Worm (Caenorhabditis elegans) whole organism, L1 larva: ENCODE results near the gene lgc-56.

Source experiments
- C04F5.9 ChIP-seq: sonication (generic microtip); optimal IDR thresholded peaks from 2 replicates; lab custom pipeline; 2016; ENCODE audit warnings: missing genetic modification characterization, missing compliant biosample characterization
- blmp-1 ChIP-seq: fragments of 150-350 bp; optimal IDR thresholded peaks from 2 replicates; lab custom pipeline; 2014; ENCODE audit warnings: missing biosample characterization, missing genetic modification characterization
- ceh-8 ChIP-seq: fragments of 200-800 bp; sonication (Bioruptor generic); optimal IDR thresholded peaks from 2 replicates; lab custom pipeline; 2018; ENCODE audit warnings: mild to moderate bottlenecking, missing genetic modification characterization, moderate library complexity, missing compliant biosample characterization
- ceh-88 ChIP-seq: fragments of 200-800 bp; sonication (Bioruptor generic); IDR thresholded peaks from 2 replicates; pipeline ENCODE4 v1.3.6; 2022; ENCODE audit warnings: missing genetic modification characterization, missing compliant biosample characterization
- ces-1 ChIP-seq: fragments of 150-350 bp; optimal IDR thresholded peaks from 2 replicates; lab custom pipeline; 2014; ENCODE audit warnings: missing biosample characterization, missing genetic modification reagents, missing genetic modification characterization
- dsc-1 ChIP-seq: sonication (generic microtip); optimal IDR thresholded peaks from 2 replicates; lab custom pipeline; 2016; ENCODE audit warnings: mild to moderate bottlenecking, missing genetic modification characterization, missing compliant biosample characterization
- efl-1 ChIP-seq, 4 experiments: fragments of 150-350 bp; optimal IDR thresholded peaks in 3 of 4; peaks in 1 of 4; 1 replicate in 1 of 4; 2 replicates in 3 of 4; lab custom pipeline; 2014; ENCODE audit warnings: missing biosample characterization in 2 of 4, missing genetic modification characterization in 2 of 4, missing genetic modification reagents in 2 of 4
- efl-3 ChIP-seq: fragments of 200-800 bp; sonication (Bioruptor generic); optimal IDR thresholded peaks from 2 replicates; lab custom pipeline; 2018; ENCODE audit warnings: mild to moderate bottlenecking, missing genetic modification characterization, missing compliant biosample characterization
- egl-27 ChIP-seq, 2 experiments: fragments of 150-350 bp in 1 of 2; sonication (generic microtip); optimal IDR thresholded peaks; 3 replicates each; lab custom pipeline; 2017 to 2018; ENCODE audit warnings: missing biosample characterization in 2 of 2, missing genetic modification characterization in 2 of 2, missing genetic modification reagents in 2 of 2
- elt-2 ChIP-seq: sonication (generic microtip); optimal IDR thresholded peaks from 2 replicates; lab custom pipeline; 2016; ENCODE audit warnings: missing genetic modification characterization, mild to moderate bottlenecking, inconsistent platforms, missing compliant biosample characterization, missing genetic modification reagents
- fkh-10 ChIP-seq: sonication (generic microtip); optimal IDR thresholded peaks from 2 replicates; lab custom pipeline; 2017; ENCODE audit warnings: missing biosample characterization, missing genetic modification reagents, missing genetic modification characterization
- fkh-4 ChIP-seq: sonication (generic microtip); optimal IDR thresholded peaks from 2 replicates; lab custom pipeline; 2016; ENCODE audit warnings: missing compliant biosample characterization, missing genetic modification characterization, borderline replicate concordance
- fkh-8 ChIP-seq: sonication (generic microtip); optimal IDR thresholded peaks from 2 replicates; lab custom pipeline; 2016; ENCODE audit warnings: mild to moderate bottlenecking, missing genetic modification characterization, missing compliant biosample characterization
- grh-1 ChIP-seq: fragments of 200-800 bp; sonication (Bioruptor generic); IDR thresholded peaks from 2 replicates; pipeline ENCODE4 v1.3.6; 2022; ENCODE audit warnings: missing genetic modification reagents, missing genetic modification characterization, missing compliant biosample characterization
- hlh-17 ChIP-seq: fragments of 200-800 bp; sonication (Bioruptor generic); optimal IDR thresholded peaks from 2 replicates; lab custom pipeline; 2018; ENCODE audit warnings: missing genetic modification characterization, mild to moderate bottlenecking, missing compliant biosample characterization, moderate library complexity, borderline replicate concordance
- hlh-4 ChIP-seq: sonication (generic microtip); optimal IDR thresholded peaks from 2 replicates; lab custom pipeline; 2016; ENCODE audit warnings: mild to moderate bottlenecking, missing genetic modification characterization, missing compliant biosample characterization
- hpl-2 ChIP-seq: fragments of 150-350 bp; optimal IDR thresholded peaks from 2 replicates; lab custom pipeline; 2014; ENCODE audit warnings: missing biosample characterization, missing genetic modification reagents, missing genetic modification characterization
- jun-1 ChIP-seq: fragments of 150-350 bp; optimal IDR thresholded peaks from 2 replicates; lab custom pipeline; 2014; ENCODE audit warnings: missing biosample characterization, missing genetic modification reagents, missing genetic modification characterization
- lin-13 ChIP-seq: fragments of 150-350 bp; optimal IDR thresholded peaks from 2 replicates; lab custom pipeline; 2014; ENCODE audit warnings: missing biosample characterization, missing genetic modification reagents, missing genetic modification characterization
- lin-14 ChIP-seq: fragments of 200-800 bp; sonication (Bioruptor generic); optimal IDR thresholded peaks from 2 replicates; lab custom pipeline; 2018; ENCODE audit warnings: mild to moderate bottlenecking, missing genetic modification characterization, moderate library complexity, missing compliant biosample characterization
- lin-35 ChIP-seq, 2 experiments: fragments of 150-350 bp; optimal IDR thresholded peaks; 2 replicates each; lab custom pipeline; 2014; ENCODE audit warnings: missing biosample characterization in 2 of 2, missing genetic modification characterization in 2 of 2, missing genetic modification reagents in 2 of 2
- lin-39 ChIP-seq: fragments of 150-350 bp; optimal IDR thresholded peaks from 2 replicates; lab custom pipeline; 2014; ENCODE audit warnings: missing biosample characterization, missing genetic modification reagents, missing genetic modification characterization
- lsy-2 ChIP-seq, 2 experiments: fragments of 150-350 bp; optimal IDR thresholded peaks; 2 replicates each; lab custom pipeline; 2014; ENCODE audit warnings: missing biosample characterization in 2 of 2, missing genetic modification characterization in 2 of 2
- mab-9 ChIP-seq: fragments of 200-800 bp; sonication (Bioruptor generic); IDR thresholded peaks from 2 replicates; pipeline ENCODE4 v1.3.6; 2022; ENCODE audit warnings: missing genetic modification reagents, missing genetic modification characterization, missing compliant biosample characterization
- mef-2 ChIP-seq: fragments of 150-350 bp; optimal IDR thresholded peaks from 2 replicates; lab custom pipeline; 2014; ENCODE audit warnings: missing biosample characterization, missing genetic modification characterization
- nhr-12 ChIP-seq: sonication (generic microtip); optimal IDR thresholded peaks from 2 replicates; lab custom pipeline; 2017; ENCODE audit warnings: missing biosample characterization, missing genetic modification characterization
- nhr-19 ChIP-seq: fragments of 200-800 bp; sonication (Bioruptor generic); conservative IDR thresholded peaks from 2 replicates; pipeline ENCODE4 v1.3.6; 2022; ENCODE audit warnings: missing genetic modification characterization, missing compliant biosample characterization
- nhr-237 ChIP-seq: fragments of 150-350 bp; optimal IDR thresholded peaks from 2 replicates; lab custom pipeline; 2014; ENCODE audit warnings: missing biosample characterization, missing genetic modification characterization
- nhr-28 ChIP-seq: fragments of 150-350 bp; optimal IDR thresholded peaks from 2 replicates; lab custom pipeline; 2014; ENCODE audit warnings: missing biosample characterization, missing genetic modification characterization
- nhr-71 ChIP-seq: sonication (generic microtip); optimal IDR thresholded peaks from 2 replicates; lab custom pipeline; 2016; ENCODE audit warnings: mild to moderate bottlenecking, missing genetic modification characterization, moderate library complexity, missing compliant biosample characterization
- nhr-77 ChIP-seq: fragments of 150-350 bp; optimal IDR thresholded peaks from 2 replicates; lab custom pipeline; 2014; ENCODE audit warnings: missing biosample characterization, missing genetic modification characterization
- nhr-85 ChIP-seq: sonication (generic microtip); peaks from one replicate; lab custom pipeline; 2016; ENCODE audit warnings: missing genetic modification characterization, inconsistent platforms, missing compliant biosample characterization
- nhr-90 ChIP-seq: sonication (generic microtip); optimal IDR thresholded peaks from 2 replicates; lab custom pipeline; 2016; ENCODE audit warnings: mild to moderate bottlenecking, missing genetic modification characterization, missing compliant biosample characterization; ENCODE audit not compliant: poor library complexity
- pag-3 ChIP-seq: sonication (generic microtip); optimal IDR thresholded peaks from 2 replicates; lab custom pipeline; 2017; ENCODE audit warnings: missing genetic modification characterization, mild to moderate bottlenecking, missing compliant biosample characterization, antibody characterized with exemption, borderline replicate concordance; ENCODE audit not compliant: insufficient read depth
- pax-3 ChIP-seq: fragments of 200-800 bp; sonication (Bioruptor generic); optimal IDR thresholded peaks from 2 replicates; lab custom pipeline; 2018; ENCODE audit warnings: mild to moderate bottlenecking, missing genetic modification characterization, moderate library complexity, missing compliant biosample characterization
- pqm-1 ChIP-seq: sonication (generic microtip); optimal IDR thresholded peaks from 3 replicates; lab custom pipeline; 2017; ENCODE audit warnings: missing biosample characterization, missing genetic modification characterization
- sox-4 ChIP-seq: sonication (generic microtip); optimal IDR thresholded peaks from 2 replicates; lab custom pipeline; 2016; ENCODE audit warnings: missing genetic modification characterization, missing compliant biosample characterization
- sup-37 ChIP-seq: fragments of 200-800 bp; sonication (Bioruptor generic); optimal IDR thresholded peaks from 2 replicates; lab custom pipeline; 2018; ENCODE audit warnings: mild to moderate bottlenecking, missing genetic modification characterization, missing compliant biosample characterization
- swsn-7 ChIP-seq: sonication (generic microtip); optimal IDR thresholded peaks from 2 replicates; lab custom pipeline; 2016; ENCODE audit warnings: missing genetic modification characterization, missing compliant biosample characterization
- tbx-2 ChIP-seq: sonication (generic microtip); optimal IDR thresholded peaks from 2 replicates; lab custom pipeline; 2016; ENCODE audit warnings: missing genetic modification characterization, missing compliant biosample characterization
- tlp-1 ChIP-seq: fragments of 150-350 bp; optimal IDR thresholded peaks from 2 replicates; lab custom pipeline; 2014; ENCODE audit warnings: missing biosample characterization, missing genetic modification characterization
- unc-30 ChIP-seq: sonication (generic microtip); optimal IDR thresholded peaks from 2 replicates; lab custom pipeline; 2017; ENCODE audit warnings: missing biosample characterization, missing genetic modification characterization
- unc-62 ChIP-seq: fragments of 150-350 bp; optimal IDR thresholded peaks from 2 replicates; lab custom pipeline; 2014; ENCODE audit warnings: missing biosample characterization, missing genetic modification reagents, missing genetic modification characterization
- unc-98 ChIP-seq: fragments of 200-800 bp; sonication (Bioruptor generic); IDR thresholded peaks from 2 replicates; pipeline ENCODE4 v1.3.6; 2022; ENCODE audit warnings: missing genetic modification characterization, missing compliant biosample characterization
- vab-15 ChIP-seq: sonication (generic microtip); optimal IDR thresholded peaks from 2 replicates; lab custom pipeline; 2017; ENCODE audit warnings: missing genotype, mild to moderate bottlenecking, missing genetic modification characterization, missing compliant biosample characterization
- zip-4 ChIP-seq: fragments of 200-800 bp; sonication (Bioruptor generic); optimal IDR thresholded peaks from 2 replicates; lab custom pipeline; 2018; ENCODE audit warnings: mild to moderate bottlenecking, missing genetic modification characterization, moderate library complexity, missing compliant biosample characterization
- ztf-4 ChIP-seq: fragments of 150-350 bp; optimal IDR thresholded peaks from 2 replicates; lab custom pipeline; 2014; ENCODE audit warnings: missing biosample characterization, missing genetic modification characterization

The lgc-56 gene

ce11 chrII:5105020-5105419, 25.2 kb upstream of the lgc-56 start (continued):
- peak; percentile 51 for TF ChIP-seq fkh-10 (GFP tag; lab: Kevin White, UChicago)
- TF ChIP-seq lin-14, result peak; percentile 60
- TF ChIP-seq unc-62 (GFP tag; lab: Kevin White, UChicago), result no peak
- no peak for TF ChIP-seq ztf-4 (tag; lab: Kevin White, UChicago)
- peak; percentile 68 for TF ChIP-seq nhr-19 (GFP tag; lab: Robert Waterston, UW)
- TF ChIP-seq lin-39 (tag; lab: Kevin White, UChicago), result no peak
- TF ChIP-seq fkh-4 (tag; lab: Kevin White, UChicago), result no peak
- TF ChIP-seq pag-3 (tag; lab: Kevin White, UChicago), result no peak
- peak; percentile 75 for TF ChIP-seq dsc-1 (tag; lab: Kevin White, UChicago)
- peak; percentile 29 for TF ChIP-seq blmp-1
- no peak for TF ChIP-seq mef-2
- TF ChIP-seq nhr-85 (tag; lab: Kevin White, UChicago), result peak; percentile 74
- TF ChIP-seq zip-4, result no peak
- peak; percentile 30; the same call in 1 of the 2 replicates for TF ChIP-seq ceh-88
- peak; percentile 78 for TF ChIP-seq nhr-90
- TF ChIP-seq jun-1 (tag; lab: Kevin White, UChicago), result peak; percentile 38
- peak; percentile 63 for TF ChIP-seq swsn-7 (tag; lab: Kevin White, UChicago)
- TF ChIP-seq elt-2 (tag; lab: Kevin White, UChicago), result peak; percentile 79
- TF ChIP-seq vab-15 (tag; lab: Kevin White, UChicago), result peak; percentile 34
- no peak for TF ChIP-seq C04F5.9 (tag; lab: Kevin White, UChicago)
- TF ChIP-seq unc-98, result no peak
- TF ChIP-seq nhr-28, result no peak
- TF ChIP-seq lsy-2 (tag; optimal IDR thresholded peaks at IDR 0.05; lab: Kevin White, UChicago), result peak; percentile 66 to 83
- peak; percentile 73 for TF ChIP-seq nhr-71 (tag; lab: Kevin White, UChicago)
- TF ChIP-seq nhr-237, result no peak
- no peak for TF ChIP-seq hlh-17 (GFP tag; lab: Kevin White, UChicago)
- peak; percentile 3 for TF ChIP-seq efl-3 (GFP tag; lab: Kevin White, UChicago)
- TF ChIP-seq unc-30 (tag; lab: Kevin White, UChicago), result no peak
- TF ChIP-seq hlh-4 (tag; lab: Kevin White, UChicago), result no peak
- TF ChIP-seq lin-35 (GFP tag; optimal IDR thresholded peaks at IDR 0.05; lab: Kevin White, UChicago), result peak; percentile 60 to 82
- TF ChIP-seq ces-1 (GFP tag; lab: Kevin White, UChicago), result no peak
- TF ChIP-seq, all 84 proteins: peak for 46

- no peak for TF ChIP-seq pax-3
- TF ChIP-seq nhr-77, result no peak
- peak; percentile 82 for TF ChIP-seq elt-2 (tag; lab: Kevin White, UChicago)
- no peak for TF ChIP-seq nhr-12
- TF ChIP-seq efl-1 (optimal IDR thresholded peaks at IDR 0.05; lab: Kevin White, UChicago), result no peak
- TF ChIP-seq efl-1 (GFP tag; optimal IDR thresholded peaks at IDR 0.05 in 1 of 2; lab: Kevin White, UChicago), result peak in 1 of 2 experiments; percentile 72
Measured at ce11 chrII:5109693-5110092, 20.5 kb upstream of the lgc-56 start, which contains the start of gene F09C12.2. TSS of gene F09C12.2 (plus strand) at chrII:5110012.

- no peak for TF ChIP-seq fkh-4 (tag; lab: Kevin White, UChicago)
- TF ChIP-seq nhr-90, result no peak
- TF ChIP-seq egl-27 (tag; optimal IDR thresholded peaks at IDR 0.05; lab: Kevin White, UChicago), result no peak
- TF ChIP-seq fkh-8 (tag; lab: Kevin White, UChicago), result no peak
- TF ChIP-seq pqm-1, result no peak
- no peak for TF ChIP-seq lin-13 (GFP tag; lab: Kevin White, UChicago)
- TF ChIP-seq sox-4 (tag; lab: Kevin White, UChicago), result no peak
- no peak for TF ChIP-seq grh-1 (GFP tag; lab: Robert Waterston, UW)
- no peak for TF ChIP-seq fkh-10 (GFP tag; lab: Kevin White, UChicago)
- no peak for TF ChIP-seq lin-35 (GFP tag; optimal IDR thresholded peaks at IDR 0.05; lab: Kevin White, UChicago)
- no peak for TF ChIP-seq ceh-8 (GFP tag; lab: Kevin White, UChicago)
- no peak for TF ChIP-seq tbx-2 (tag; lab: Kevin White, UChicago)
- TF ChIP-seq hpl-2 (GFP tag; lab: Kevin White, UChicago), result no peak
- no peak for TF ChIP-seq mab-9 (GFP tag; lab: Robert Waterston, UW)
- no peak for TF ChIP-seq nhr-19 (GFP tag; lab: Robert Waterston, UW)
- no peak for TF ChIP-seq tlp-1
- TF ChIP-seq swsn-7 (tag; lab: Kevin White, UChicago), result no peak
- TF ChIP-seq sup-37 (GFP tag; lab: Kevin White, UChicago), result no peak
- no peak for TF ChIP-seq unc-62 (GFP tag; lab: Kevin White, UChicago)
Measured at ce11 chrII:5112082-5112481, 18.1 kb upstream of the lgc-56 start, which contains the start of gene F09C12.8. TSS of gene F09C12.8 (plus strand) at chrII:5112382.
